Worm (Caenorhabditis elegans): ENCODE results near the gene sel-9.

- TF ChIP-seq daf-16 (GFP tag; optimal IDR thresholded peaks at IDR 0.05), result no peak
- no peak for TF ChIP-seq daf-16 (tag; optimal IDR thresholded peaks at IDR 0.05)
- no peak for TF ChIP-seq unc-39 (tag; optimal IDR thresholded peaks at IDR 0.05)
- TF ChIP-seq jun-1 (tag; optimal IDR thresholded peaks at IDR 0.05), result no peak
- no peak for TF ChIP-seq rbr-2 (tag; optimal IDR thresholded peaks at IDR 0.05)
- no peak for TF ChIP-seq ceh-32 (tag; optimal IDR thresholded peaks at IDR 0.05; ENCODE audit: poor library complexity)
- TF ChIP-seq lin-13 (GFP tag; optimal IDR thresholded peaks at IDR 0.05), result no peak
These were observed 43.1 kb upstream of the sel-9 start, which contains the start of gene C08D8.1 for ce11 chrV:8345436-8345835.

Measured in whole organism, L4 larva.